Worm (Caenorhabditis elegans) whole organism, young adult: ENCODE data around the gene F46F3.3.

ENCODE experiments used
- C06A6.2 ChIP-seq: fragments of 200-800 bp; sonication (Bioruptor generic); conservative IDR thresholded peaks from 2 replicates; pipeline ENCODE4 v1.3.6; 2022; ENCODE audit warnings: missing genetic modification characterization, missing compliant biosample characterization
- Y53F4B.3 ChIP-seq: fragments of 200-800 bp; sonication (Bioruptor generic); IDR thresholded peaks from 2 replicates; pipeline ENCODE4 v1.3.6; 2022; ENCODE audit warnings: missing genetic modification reagents, missing genetic modification characterization, missing compliant biosample characterization
- lin-26 ChIP-seq: fragments of 200-800 bp; sonication (Bioruptor generic); IDR thresholded peaks from 2 replicates; pipeline ENCODE4 v1.3.6; 2022; ENCODE audit warnings: missing genetic modification reagents, missing genetic modification characterization, missing compliant biosample characterization
- nfya-1 ChIP-seq: sonication (generic microtip); optimal IDR thresholded peaks from 2 replicates; lab custom pipeline; 2017; ENCODE audit warnings: antibody characterized with exemption, missing compliant biosample characterization, missing genetic modification characterization, borderline replicate concordance; ENCODE audit not compliant: insufficient read depth
- nhr-27 ChIP-seq: fragments of 200-800 bp; sonication (Bioruptor generic); optimal IDR thresholded peaks from 2 replicates; lab custom pipeline; 2018; ENCODE audit warnings: mild to moderate bottlenecking, missing genetic modification characterization, moderate library complexity, missing compliant biosample characterization
- pha-4 ChIP-seq: fragments of 150-350 bp; sonication (generic microtip); optimal IDR thresholded peaks from 2 replicates; lab custom pipeline; 2014; ENCODE audit warnings: missing biosample characterization, missing genetic modification reagents, missing genetic modification characterization
- snpc-3.4 ChIP-seq: sonication (generic microtip); optimal IDR thresholded peaks from 2 replicates; lab custom pipeline; 2017; ENCODE audit warnings: missing genetic modification characterization, mild to moderate bottlenecking, missing compliant biosample characterization, antibody characterized with exemption, moderate library complexity, missing genotype, missing genetic modification reagents
- unc-62 ChIP-seq: fragments of 150-350 bp; optimal IDR thresholded peaks from 2 replicates; lab custom pipeline; 2014; ENCODE audit warnings: missing biosample characterization, missing genetic modification reagents, missing genetic modification characterization
- xnd-1 ChIP-seq: sonication (generic microtip); optimal IDR thresholded peaks from 2 replicates; lab custom pipeline; 2016; ENCODE audit warnings: missing genotype, missing genetic modification reagents, missing genetic modification characterization, missing compliant biosample characterization
- ztf-25 ChIP-seq: fragments of 200-800 bp; sonication (Bioruptor generic); IDR thresholded peaks from 2 replicates; pipeline ENCODE4 v1.3.6; 2022; ENCODE audit warnings: missing genetic modification reagents, missing genetic modification characterization, missing compliant biosample characterization

ce11 chrV:11624954-11625353, 42.3 kb upstream of the F46F3.3 start:
- TF ChIP-seq unc-62 (GFP tag; lab: Kevin White, UChicago) (no peak), lin-26 (GFP tag; lab: Robert Waterston, UW) (no peak), ztf-25 (GFP tag; lab: Robert Waterston, UW) (no peak), C06A6.2 (GFP tag; lab: Robert Waterston, UW) (no peak), xnd-1 (tag; lab: Kevin White, UChicago) (no peak), pha-4 (no peak), nfya-1 (no peak), Y53F4B.3 (GFP tag; lab: Robert Waterston, UW) (no peak), nhr-27 (no peak), snpc-3.4 (tag; lab: Kevin White, UChicago) (no peak)
